Worm (Caenorhabditis elegans) whole organism, L4/young adult: ENCODE data around the gene rib-2.
"Not testable (repeated sequence)": the region's sequence is repeated elsewhere in the genome, so short reads cannot be mapped to it uniquely, and the experiment has no call there.

ENCODE experiments used
- W03F9.2 ChIP-seq: fragments of 150-350 bp; optimal IDR thresholded peaks from 2 replicates; lab custom pipeline; 2014; ENCODE audit warnings: missing biosample characterization, missing genetic modification characterization
- dao-5 ChIP-seq: sonication (generic microtip); optimal IDR thresholded peaks from 2 replicates; lab custom pipeline; 2016; ENCODE audit warnings: missing genotype, missing genetic modification characterization, moderate library complexity, missing compliant biosample characterization
- him-1 ChIP-seq: sonication (generic microtip); optimal IDR thresholded peaks from 2 replicates; lab custom pipeline; 2016; ENCODE audit warnings: missing genotype, missing genetic modification reagents, missing genetic modification characterization, missing compliant biosample characterization

Gene rib-2

DNA sequence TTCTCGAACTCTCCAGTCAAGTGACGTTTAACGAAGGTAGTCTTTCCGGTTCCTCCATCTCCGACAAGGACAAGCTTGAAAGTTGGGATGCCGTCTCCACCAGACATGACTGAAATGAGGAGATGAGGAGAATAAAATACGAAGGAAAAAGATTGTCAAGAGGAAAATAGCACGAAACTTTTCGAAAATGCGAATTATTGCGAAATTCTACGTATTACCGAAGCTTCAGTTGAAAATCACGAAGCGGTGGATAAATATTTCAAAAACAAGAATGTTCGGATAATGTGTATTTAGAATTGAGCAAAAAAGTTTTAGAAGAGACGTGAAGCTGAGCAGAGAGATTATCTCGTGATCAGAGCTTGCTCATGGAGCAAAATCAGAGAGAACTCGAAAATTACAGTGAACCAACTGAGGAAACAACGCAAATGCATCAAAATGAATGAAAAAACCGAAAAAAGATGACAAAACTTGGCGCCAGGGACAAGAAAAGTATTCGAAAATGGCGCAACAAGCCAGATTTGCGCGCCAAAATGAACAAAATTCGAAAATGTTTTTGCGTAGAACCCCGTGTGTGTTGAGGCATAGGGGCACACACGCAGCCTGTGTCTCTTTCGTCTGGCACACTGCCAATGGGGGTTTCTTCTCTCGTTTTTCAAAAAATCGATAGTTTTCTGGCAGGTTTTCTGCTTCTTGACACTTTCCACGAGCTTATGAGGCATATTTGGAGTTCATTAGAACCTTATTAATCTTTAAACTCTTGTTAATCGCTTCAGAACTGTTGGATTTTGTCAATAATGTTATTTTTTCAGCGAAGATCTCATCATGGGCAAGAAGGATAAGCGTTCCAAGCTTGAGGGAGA, 5.2 kb downstream of the rib-2 start, which contains the start of the genes ran-1 and dkc-1:
ran-1 (minus strand) TSS at position 109 of the 860 bp plus-strand sequence.
dkc-1 (plus strand) TSS at position 810 of the 860 bp plus-strand sequence.
- no peak for TF ChIP-seq him-1 (tag; lab: Kevin White, UChicago)
- TF ChIP-seq W03F9.2: peak; percentile 87
- no peak for TF ChIP-seq dao-5 (tag; lab: Kevin White, UChicago)

DNA sequence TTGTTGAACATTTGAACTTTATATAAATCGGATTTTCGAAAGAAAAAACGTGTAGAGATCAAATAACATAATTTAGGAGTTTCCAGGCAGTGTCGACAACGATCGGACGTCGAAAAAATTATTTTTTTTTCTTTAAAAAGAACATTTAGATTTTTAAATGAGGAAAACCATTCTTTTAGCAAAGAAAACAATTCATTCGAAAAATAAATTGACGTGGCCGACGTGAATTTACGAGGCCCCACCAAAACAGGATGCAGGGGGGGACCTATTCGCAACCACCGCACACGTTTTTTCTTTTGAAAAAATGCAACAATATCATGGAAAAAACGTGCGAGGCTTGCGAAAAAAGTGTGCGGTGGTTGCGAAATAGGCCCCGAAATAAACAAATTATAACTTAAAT, 7.4 kb downstream of the rib-2 start, which contains the start of gene enu-3.6:
enu-3.6 (plus strand) TSS at position 392 of the 400 bp plus-strand sequence.
- TF ChIP-seq him-1 (tag; lab: Kevin White, UChicago); dao-5 (tag; lab: Kevin White, UChicago); W03F9.2: not testable (repeated sequence)

DNA sequence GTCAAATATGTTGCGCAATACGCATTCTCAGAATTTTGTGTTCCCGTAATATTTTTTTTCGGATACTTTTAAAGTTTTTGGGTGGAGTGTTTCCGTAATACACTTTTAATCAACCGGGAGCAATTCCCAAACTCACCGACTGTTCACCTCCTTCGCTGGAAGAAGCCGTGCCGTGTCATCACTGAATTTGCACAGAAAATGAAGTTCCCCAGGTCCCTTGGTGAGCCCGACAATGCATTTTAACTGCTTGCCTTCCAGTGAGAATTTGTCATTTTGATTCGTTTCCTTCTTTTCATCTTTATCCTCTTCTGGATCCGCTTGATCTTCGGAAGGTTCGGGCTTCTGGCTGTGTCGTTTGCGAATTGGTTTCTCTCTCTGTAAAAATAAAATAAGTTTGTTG, 11.8 kb downstream of the rib-2 start:
- TF ChIP-seq W03F9.2 (no peak), dao-5 (tag; lab: Kevin White, UChicago) (no peak), him-1 (tag; lab: Kevin White, UChicago) (no peak)

DNA sequence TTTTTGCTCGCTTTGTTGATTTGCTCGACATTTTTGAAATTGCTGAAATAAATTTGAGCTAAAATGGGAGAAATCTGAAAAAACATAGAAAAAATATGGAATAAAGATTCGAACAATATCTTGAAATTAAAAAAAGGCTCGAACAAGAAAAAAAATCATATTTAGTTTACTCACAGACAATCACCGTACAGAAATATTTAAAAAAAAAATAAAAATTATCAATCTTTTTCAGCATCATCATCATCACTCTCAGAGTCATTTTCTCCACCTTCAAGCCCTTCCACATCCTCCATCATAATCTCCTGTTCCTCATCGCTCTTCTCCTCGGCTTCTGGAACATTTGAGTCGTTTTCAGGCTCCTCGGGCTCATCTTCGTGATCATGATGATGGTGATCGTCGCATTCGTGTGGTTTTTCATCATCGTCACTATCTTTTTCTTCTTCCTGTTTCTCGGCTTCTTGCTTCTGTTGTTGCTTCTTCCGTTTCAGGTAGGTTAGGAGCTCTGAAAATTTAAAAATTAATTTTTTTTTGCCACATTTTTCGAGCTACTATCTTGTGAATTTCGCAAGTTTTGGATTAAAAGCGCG, 13.0 kb downstream of the rib-2 start, which contains the start of gene hpl-2:
hpl-2 (minus strand) TSS at position 51 of the 587 bp plus-strand sequence.
- TF ChIP-seq him-1 (tag; lab: Kevin White, UChicago) (no peak), dao-5 (tag; lab: Kevin White, UChicago) (no peak), W03F9.2 (no peak)

DNA sequence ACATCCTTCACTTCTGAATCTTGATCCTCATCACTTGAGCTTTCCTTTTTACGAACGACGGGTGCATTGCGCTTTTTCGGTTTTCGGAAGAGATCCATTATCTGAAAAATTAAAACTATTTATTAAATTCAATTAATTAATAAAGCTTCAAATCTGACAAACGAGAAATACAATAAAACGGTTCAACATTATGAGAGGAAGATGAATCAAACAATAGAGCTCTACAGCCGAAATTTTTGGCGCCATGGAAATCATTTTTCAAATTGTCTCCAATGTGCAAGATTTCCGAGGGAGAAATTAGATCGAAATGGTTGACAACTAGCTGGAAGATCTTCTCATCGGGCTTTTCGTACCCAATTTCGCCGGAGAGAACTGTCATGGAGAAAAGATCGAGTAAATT, 14.9 kb downstream of the rib-2 start, which contains the start of gene rnf-113:
rnf-113 (minus strand) TSS at position 101 of the 400 bp plus-strand sequence.
- TF ChIP-seq dao-5 (tag; lab: Kevin White, UChicago) (no peak), W03F9.2 (no peak), him-1 (tag; lab: Kevin White, UChicago) (no peak)

DNA sequence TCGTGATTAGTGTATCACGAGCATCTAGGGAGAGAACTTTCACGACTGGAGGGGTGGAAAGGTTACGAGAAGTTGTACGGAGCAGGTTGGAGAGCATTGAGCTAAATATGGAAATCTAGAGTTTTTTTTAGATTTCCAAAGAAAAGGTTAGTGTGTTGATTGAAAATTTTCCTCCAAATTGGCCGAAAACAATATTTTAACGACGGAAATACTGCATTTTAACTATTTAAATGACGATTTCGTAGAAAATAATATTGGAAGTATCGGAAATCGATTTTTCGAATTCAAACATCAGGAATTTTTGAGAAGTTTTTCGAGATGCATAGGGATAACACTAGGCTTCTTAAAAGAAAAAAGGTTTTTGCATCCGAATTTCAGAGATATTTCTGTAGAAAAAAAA, 15.8 kb downstream of the rib-2 start, which contains the start of gene K01G5.10:
K01G5.10 (minus strand) TSS at position 101 of the 400 bp plus-strand sequence.
- TF ChIP-seq dao-5 (tag; lab: Kevin White, UChicago): no peak
- no peak for TF ChIP-seq him-1 (tag; lab: Kevin White, UChicago)
- no peak for TF ChIP-seq W03F9.2

DNA sequence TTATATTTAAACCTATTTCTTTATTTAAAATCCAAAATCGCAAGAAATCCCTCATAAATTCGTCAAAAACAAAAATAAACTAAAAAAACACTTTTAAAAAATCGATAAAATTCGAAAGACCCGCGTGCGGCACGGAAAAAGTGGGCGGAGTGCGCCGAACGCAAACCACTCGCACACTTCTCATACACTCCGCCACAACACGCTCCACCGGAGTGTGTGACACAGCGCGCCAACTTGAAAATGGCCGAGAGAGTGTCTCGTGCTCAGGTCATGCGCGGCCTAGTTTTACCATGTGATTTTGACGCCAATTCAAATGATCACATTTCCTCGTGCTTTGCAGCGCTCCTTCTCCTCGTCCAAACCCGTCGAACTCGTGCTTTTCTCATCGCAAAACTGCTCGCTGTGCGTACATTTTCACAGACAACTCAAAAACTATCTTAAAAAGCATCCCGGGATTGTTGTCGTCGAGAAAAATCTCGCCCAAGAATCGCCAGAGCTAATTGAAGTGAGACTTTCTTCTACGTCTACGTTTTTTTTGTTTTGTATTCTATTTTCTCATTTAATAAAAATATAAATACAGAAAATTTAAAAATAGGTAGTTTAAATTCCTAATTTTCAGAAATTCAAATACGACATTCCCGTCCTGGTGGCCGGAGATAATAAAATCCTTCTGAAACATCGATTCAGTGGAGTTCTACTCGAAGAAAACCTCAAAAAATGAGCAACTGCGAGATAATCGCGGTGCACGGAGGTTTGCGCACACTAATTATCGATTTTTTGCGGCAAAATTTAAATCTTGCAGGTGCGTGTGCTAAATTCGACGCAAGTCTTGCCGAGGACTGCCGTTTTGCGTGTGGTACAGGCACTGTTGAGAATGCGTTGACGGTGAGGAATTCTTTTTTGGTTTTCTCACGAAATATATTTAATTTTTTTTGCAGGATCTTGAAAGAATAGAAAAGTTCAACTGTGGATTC, 16.7 kb downstream of the rib-2 start, which contains the start of gene tasp-1:
tasp-1 (plus strand) TSS at position 258 of the 974 bp plus-strand sequence.
- TF ChIP-seq him-1 (tag; lab: Kevin White, UChicago) (peak; percentile 99), dao-5 (tag; lab: Kevin White, UChicago) (peak; percentile 89), W03F9.2 (peak; percentile 99)

DNA sequence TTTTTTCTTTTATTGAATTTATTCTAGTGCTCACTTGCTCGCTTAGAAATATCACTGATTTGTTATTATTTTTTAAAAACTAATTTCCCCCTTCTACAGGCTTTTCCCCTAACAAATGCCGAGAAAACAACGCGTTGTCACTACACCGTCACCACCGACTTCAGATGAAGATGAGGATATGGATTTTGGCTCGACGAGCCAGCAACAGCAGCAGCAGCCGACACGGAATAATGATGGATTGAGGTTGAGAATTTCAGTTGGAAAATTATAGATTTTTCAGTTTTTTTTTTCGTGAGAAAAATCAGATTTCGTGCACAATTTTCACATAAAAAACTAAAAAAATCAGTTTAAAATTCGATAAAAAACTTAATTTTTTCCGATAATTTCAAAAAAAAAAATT, 20.4 kb downstream of the rib-2 start, which contains the start of gene dpy-28:
dpy-28 (plus strand) TSS at position 100 of the 400 bp plus-strand sequence.
- TF ChIP-seq W03F9.2: no peak
- no peak for TF ChIP-seq dao-5 (tag; lab: Kevin White, UChicago)
- TF ChIP-seq him-1 (tag; lab: Kevin White, UChicago): no peak

DNA sequence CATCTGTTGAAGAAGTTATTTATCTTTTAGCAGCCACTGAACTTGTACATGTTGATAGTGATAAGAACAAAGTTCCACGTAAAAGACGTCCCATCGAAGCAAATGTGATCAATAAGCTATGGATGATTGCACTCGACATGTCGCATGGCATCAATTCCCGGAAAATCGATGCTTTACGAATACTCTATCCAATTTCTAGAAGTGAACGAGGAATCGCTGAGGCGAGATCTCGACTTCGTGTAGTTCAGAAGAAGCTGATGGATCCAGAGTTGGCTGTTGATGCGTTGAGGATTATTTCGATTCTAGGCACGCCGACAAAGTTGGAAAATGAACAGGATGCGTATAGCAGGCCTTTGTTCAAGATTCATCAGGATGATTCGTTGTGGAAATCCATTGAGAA, 27.1 kb downstream of the rib-2 start:
- TF ChIP-seq W03F9.2 (no peak), him-1 (tag; lab: Kevin White, UChicago) (no peak), dao-5 (tag; lab: Kevin White, UChicago) (no peak)

DNA sequence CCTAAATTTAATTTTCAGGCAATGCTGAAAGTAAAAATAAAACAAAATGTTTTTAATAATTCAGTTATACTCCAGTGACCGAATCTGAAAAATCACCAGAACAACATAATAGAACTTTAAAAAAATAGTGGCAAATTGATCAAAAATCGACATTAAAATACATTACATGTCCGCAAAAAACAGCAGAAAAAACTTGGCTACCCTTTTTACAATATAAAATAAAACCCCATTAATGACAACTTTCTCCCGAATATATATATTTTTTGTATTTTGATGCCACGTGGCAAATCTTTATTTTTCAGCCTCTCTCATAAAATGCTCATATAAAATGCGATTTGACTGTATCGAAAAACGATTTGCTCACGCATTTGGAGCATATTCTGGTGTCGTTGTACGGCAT, 38.9 kb downstream of the rib-2 start, which contains the start of gene ptr-19:
ptr-19 (plus strand) TSS at position 301 of the 400 bp plus-strand sequence.
- no peak for TF ChIP-seq W03F9.2
- TF ChIP-seq dao-5 (tag; lab: Kevin White, UChicago): no peak
- TF ChIP-seq him-1 (tag; lab: Kevin White, UChicago): no peak

DNA sequence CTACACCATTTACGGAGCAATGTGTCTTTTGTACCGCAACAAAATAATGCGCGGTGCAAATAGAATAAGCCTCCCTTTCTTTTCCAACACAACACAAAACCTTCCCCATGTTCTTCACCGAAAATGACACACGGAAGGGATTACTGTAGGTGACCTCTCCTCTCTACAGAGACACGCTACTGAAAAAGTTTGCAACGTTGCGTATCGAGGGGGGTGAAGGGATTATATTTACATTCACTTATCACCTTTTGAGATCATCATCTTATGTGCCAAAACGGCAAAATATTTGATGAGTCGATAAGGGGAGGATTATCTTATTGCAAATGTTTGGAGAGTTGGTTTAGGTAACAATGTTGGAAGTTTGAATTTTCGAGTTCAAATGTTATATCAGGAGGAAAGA, 40.4 kb downstream of the rib-2 start:
- no peak for TF ChIP-seq W03F9.2
- TF ChIP-seq dao-5 (tag; lab: Kevin White, UChicago): no peak
- no peak for TF ChIP-seq him-1 (tag; lab: Kevin White, UChicago)

DNA sequence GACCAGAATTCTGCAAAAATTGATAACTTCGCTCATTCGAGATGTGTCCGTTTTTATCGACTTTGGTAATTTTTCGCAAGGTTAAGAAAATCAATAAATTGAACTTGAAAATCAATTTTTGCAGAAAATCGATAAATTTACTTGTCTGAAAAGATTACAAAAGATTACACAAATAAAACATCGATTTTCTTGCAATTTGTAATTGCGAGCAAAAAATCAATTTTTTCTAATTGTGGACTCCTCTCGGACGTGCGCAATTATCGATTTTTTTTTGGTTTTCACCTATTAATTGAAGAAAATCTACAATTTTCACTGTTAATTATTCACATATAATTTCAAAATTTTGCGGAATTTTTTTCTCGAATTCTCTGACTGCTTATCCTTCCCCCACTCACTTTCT, 48.6 kb downstream of the rib-2 start:
- no peak for TF ChIP-seq him-1 (tag; lab: Kevin White, UChicago)
- no peak for TF ChIP-seq W03F9.2
- TF ChIP-seq dao-5 (tag; lab: Kevin White, UChicago): no peak
